Fruit fly (Drosophila melanogaster) whole organism, prepupa: ENCODE measurements around the gene Mlc1.

Experiments
- CG1621 ChIP-seq: fragments of 200-800 bp; sonication (Bioruptor generic); optimal IDR thresholded peaks from 3 replicates; lab custom pipeline; 2018; ENCODE audit warnings: missing biosample characterization, mild to moderate bottlenecking, missing genetic modification characterization
- CG16779 ChIP-seq: fragments of 200-800 bp; sonication (Bioruptor generic); optimal IDR thresholded peaks from 3 replicates; lab custom pipeline; 2017; ENCODE audit warnings: missing biosample characterization, mild to moderate bottlenecking, missing genetic modification characterization
- CG4318 ChIP-seq: fragments of 200-800 bp; sonication (Bioruptor generic); optimal IDR thresholded peaks from 3 replicates; lab custom pipeline; 2017; ENCODE audit warnings: missing biosample characterization, mild to moderate bottlenecking, missing genetic modification characterization
- CG8632 ChIP-seq: fragments of 200-800 bp; sonication (Bioruptor generic); optimal IDR thresholded peaks from 3 replicates; lab custom pipeline; 2016; ENCODE audit warnings: missing biosample characterization, missing genetic modification characterization
- Eip75B ChIP-seq: fragments of 200-800 bp; sonication (Bioruptor generic); optimal IDR thresholded peaks from 3 replicates; lab custom pipeline; 2016; ENCODE audit warnings: missing biosample characterization, missing genetic modification characterization
- Hr39 ChIP-seq: fragments of 200-800 bp; sonication (Bioruptor generic); optimal IDR thresholded peaks from 2 replicates; lab custom pipeline; 2016; ENCODE audit warnings: missing biosample characterization, missing genetic modification characterization
- Sox14 ChIP-seq: fragments of 200-800 bp; sonication (Bioruptor generic); optimal IDR thresholded peaks from 3 replicates; lab custom pipeline; 2016; ENCODE audit warnings: missing biosample characterization, missing genetic modification characterization
- dsx ChIP-seq: fragments of 200-800 bp; optimal IDR thresholded peaks from 3 replicates; lab custom pipeline; 2019; ENCODE audit warnings: missing biosample characterization, mild to moderate bottlenecking, missing genetic modification characterization, moderate library complexity; ENCODE audit not compliant: poor library complexity, severe bottlenecking
- topi ChIP-seq: fragments of 200-800 bp; sonication (Bioruptor generic); optimal IDR thresholded peaks from 3 replicates; lab custom pipeline; 2016; ENCODE audit warnings: missing biosample characterization, missing genetic modification characterization

- TF ChIP-seq CG1621 (tag; lab: Kevin White, UChicago) (peak; percentile 3), CG8632 (no peak), dsx (GFP tag; lab: Kevin White, UChicago) (peak; percentile 89), Sox14 (GFP tag; lab: Kevin White, UChicago) (no peak), CG16779 (tag; lab: Kevin White, UChicago) (no peak), topi (no peak), Eip75B (GFP tag; lab: Kevin White, UChicago) (no peak), CG4318 (no peak), Hr39 (no peak)
These were observed 25.1 kb upstream of the Mlc1 start for dm6 chr3R:27685074-27685473.
